Fruit fly (Drosophila melanogaster) whole organism, embryonic: ENCODE data around the gene Aatf.

ENCODE experiments used
- Atf3 ChIP-seq: fragments of 200-800 bp; sonication (Bioruptor generic); optimal IDR thresholded peaks from 3 replicates; lab custom pipeline; 2016; ENCODE audit warnings: missing biosample characterization, missing genetic modification characterization
- CG11398 ChIP-seq: fragments of 200-800 bp; sonication (Bioruptor generic); optimal IDR thresholded peaks from 2 replicates; lab custom pipeline; 2016; ENCODE audit warnings: missing biosample characterization, missing genetic modification characterization
- CG12744 ChIP-seq: fragments of 200-800 bp; sonication (Bioruptor generic); optimal IDR thresholded peaks from 2 replicates; lab custom pipeline; 2016; ENCODE audit warnings: missing biosample characterization, missing genetic modification characterization
- CG13624 ChIP-seq: fragments of 200-800 bp; sonication (Bioruptor generic); optimal IDR thresholded peaks from 2 replicates; lab custom pipeline; 2016; ENCODE audit warnings: missing biosample characterization, missing genetic modification characterization
- CG15696 ChIP-seq: fragments of 200-800 bp; sonication (Bioruptor generic); optimal IDR thresholded peaks from 2 replicates; lab custom pipeline; 2019; ENCODE audit warnings: missing biosample characterization, mild to moderate bottlenecking, missing genetic modification characterization, moderate library complexity
- CG2678 ChIP-seq: fragments of 200-800 bp; sonication (Bioruptor generic); optimal IDR thresholded peaks from 3 replicates; lab custom pipeline; 2019; ENCODE audit warnings: missing biosample characterization, mild to moderate bottlenecking, missing genetic modification characterization, moderate library complexity
- CG31388 ChIP-seq: fragments of 200-800 bp; sonication (Bioruptor generic); optimal IDR thresholded peaks from 2 replicates; lab custom pipeline; 2016; ENCODE audit warnings: missing biosample characterization, missing genetic modification characterization
- CG34224 ChIP-seq: fragments of 200-800 bp; sonication (Bioruptor generic); IDR thresholded peaks from 3 replicates; pipeline ENCODE4 v1.3.6; 2022; ENCODE audit warnings: missing biosample characterization, missing genetic modification characterization; ENCODE audit not compliant: partially characterized antibody
- CG3726 ChIP-seq: fragments of 200-800 bp; sonication (Bioruptor generic); IDR thresholded peaks from 3 replicates; pipeline ENCODE4, ENCODE4 v1.3.6; 2022; ENCODE audit warnings: missing biosample characterization, missing genetic modification characterization
- CG4820 ChIP-seq: fragments of 200-800 bp; sonication (Bioruptor generic); optimal IDR thresholded peaks from 3 replicates; lab custom pipeline; 2016; ENCODE audit warnings: missing biosample characterization, missing genetic modification characterization
- CG5953 ChIP-seq: fragments of 200-800 bp; sonication (Bioruptor generic); IDR thresholded peaks from 2 replicates; pipeline ENCODE4 v1.3.6; 2022; ENCODE audit warnings: missing biosample characterization, missing genetic modification characterization
- CG6254 ChIP-seq: fragments of 200-800 bp; sonication (Bioruptor generic); optimal IDR thresholded peaks from 3 replicates; lab custom pipeline; 2017; ENCODE audit warnings: mild to moderate bottlenecking, missing biosample characterization, missing genetic modification reagents, missing genetic modification characterization
- CG7372 ChIP-seq: fragments of 200-800 bp; sonication (Bioruptor generic); IDR thresholded peaks from 2 replicates; pipeline ENCODE4 v1.3.6; 2022; ENCODE audit warnings: missing biosample characterization, missing genetic modification characterization
- CG7928 ChIP-seq: fragments of 200-800 bp; sonication (Bioruptor generic); optimal IDR thresholded peaks from 2 replicates; lab custom pipeline; 2017; ENCODE audit warnings: missing biosample characterization, mild to moderate bottlenecking, missing genetic modification characterization
- CG7963 ChIP-seq: fragments of 200-800 bp; sonication (Bioruptor generic); IDR thresholded peaks from 3 replicates; pipeline ENCODE4 v1.3.6; 2022; ENCODE audit warnings: missing biosample characterization, missing genetic modification characterization; ENCODE audit not compliant: partially characterized antibody
- CG9727 ChIP-seq: fragments of 200-800 bp; sonication (Bioruptor generic); optimal IDR thresholded peaks from 3 replicates; lab custom pipeline; 2017; ENCODE audit warnings: missing biosample characterization, mild to moderate bottlenecking, missing genetic modification characterization
- CG9876 ChIP-seq: fragments of 200-800 bp; sonication (Bioruptor generic); optimal IDR thresholded peaks from 2 replicates; lab custom pipeline; 2016; ENCODE audit warnings: missing biosample characterization, missing genetic modification characterization
- CrebB ChIP-seq: fragments of 200-800 bp; sonication (Bioruptor generic); optimal IDR thresholded peaks from 3 replicates; lab custom pipeline; 2018; ENCODE audit warnings: missing biosample characterization, mild to moderate bottlenecking, missing genetic modification characterization
- Ets65A ChIP-seq: fragments of 200-800 bp; sonication (Bioruptor generic); peaks from one replicate; lab custom pipeline; 2016; ENCODE audit warnings: missing biosample characterization, missing genetic modification characterization
- Fer1 ChIP-seq: fragments of 200-800 bp; sonication (Bioruptor generic); optimal IDR thresholded peaks from 2 replicates; lab custom pipeline; 2017; ENCODE audit warnings: missing biosample characterization, mild to moderate bottlenecking, missing genetic modification characterization
- HLH3B ChIP-seq: fragments of 200-800 bp; sonication (Bioruptor generic); IDR thresholded peaks from 2 replicates; pipeline ENCODE4 v1.3.6; 2022; ENCODE audit warnings: missing biosample characterization, missing genetic modification characterization
- Hmr ChIP-seq: fragments of 200-800 bp; sonication (Bioruptor generic); optimal IDR thresholded peaks from 3 replicates; lab custom pipeline; 2017; ENCODE audit warnings: mild to moderate bottlenecking, missing biosample characterization, missing genetic modification reagents, missing genetic modification characterization
- Lim3 ChIP-seq: fragments of 200-800 bp; sonication (Bioruptor generic); IDR thresholded peaks from 2 replicates; pipeline ENCODE4 v1.3.6; 2022; ENCODE audit warnings: missing biosample characterization, missing genetic modification characterization
- NC2β ChIP-seq: fragments of 200-800 bp; sonication (Bioruptor generic); optimal IDR thresholded peaks from 2 replicates; lab custom pipeline; 2016; ENCODE audit warnings: missing biosample characterization, missing genetic modification characterization
- Neu2 ChIP-seq: fragments of 200-800 bp; sonication (Bioruptor generic); optimal IDR thresholded peaks from 3 replicates; lab custom pipeline; 2016; ENCODE audit warnings: missing biosample characterization, missing genetic modification characterization, borderline replicate concordance
- Poxn ChIP-seq: fragments of 200-800 bp; sonication (Bioruptor generic); IDR thresholded peaks from 2 replicates; pipeline ENCODE4 v1.3.6; 2022; ENCODE audit warnings: missing biosample characterization, missing genetic modification characterization
- Scr ChIP-seq: fragments of 200-800 bp; sonication (Bioruptor generic); IDR thresholded peaks from 2 replicates; pipeline ENCODE4 v1.3.6; 2022; ENCODE audit warnings: missing biosample characterization, missing genetic modification characterization; ENCODE audit not compliant: partially characterized antibody
- Tbp ChIP-seq: fragments of >200 bp; optimal IDR thresholded peaks from 2 replicates; lab custom pipeline; 2018; ENCODE audit warnings: missing biosample characterization, missing genetic modification characterization
- Vsx1 ChIP-seq: fragments of 200-800 bp; sonication (Bioruptor generic); optimal IDR thresholded peaks from 2 replicates; lab custom pipeline; 2017; ENCODE audit warnings: missing biosample characterization, mild to moderate bottlenecking, missing genetic modification characterization, missing genetic modification reagents
- Xbp1 ChIP-seq: fragments of 200-800 bp; sonication (Bioruptor generic); optimal IDR thresholded peaks from 3 replicates; lab custom pipeline; 2016; ENCODE audit warnings: missing biosample characterization, mild to moderate bottlenecking, missing genetic modification characterization
- ap ChIP-seq: fragments of 200-800 bp; sonication (Bioruptor generic); IDR thresholded peaks from 2 replicates; pipeline ENCODE4 v1.3.6; 2022; ENCODE audit warnings: missing biosample characterization, missing genetic modification characterization
- bowl ChIP-seq: fragments of 200-800 bp; sonication (Bioruptor generic); IDR thresholded peaks from 2 replicates; pipeline ENCODE4 v1.3.6; 2022; ENCODE audit warnings: missing biosample characterization, missing genetic modification characterization
- br ChIP-seq: fragments of >200 bp; optimal IDR thresholded peaks from 2 replicates; lab custom pipeline; 2017
- chif ChIP-seq, 2 experiments: fragments of 200-800 bp; sonication (Bioruptor generic); optimal IDR thresholded peaks; 3 replicates each; lab custom pipeline; 2016; ENCODE audit warnings: missing biosample characterization in 2 of 2, missing genetic modification characterization in 2 of 2
- chm ChIP-seq: fragments of 200-800 bp; sonication (Bioruptor generic); IDR thresholded peaks from 2 replicates; pipeline ENCODE4 v1.3.6; 2022; ENCODE audit warnings: missing biosample characterization, missing genetic modification characterization
- corto ChIP-seq: fragments of 200-800 bp; sonication (Bioruptor generic); optimal IDR thresholded peaks from 2 replicates; lab custom pipeline; 2016; ENCODE audit warnings: missing biosample characterization, mild to moderate bottlenecking, missing genetic modification characterization, moderate library complexity
- crc ChIP-seq: fragments of 200-800 bp; sonication (Bioruptor generic); optimal IDR thresholded peaks from 2 replicates; lab custom pipeline; 2016; ENCODE audit warnings: missing biosample characterization, missing genetic modification characterization
- croc ChIP-seq: fragments of 200-800 bp; sonication (Bioruptor generic); conservative IDR thresholded peaks from 3 replicates; pipeline ENCODE4 v1.3.6; 2022; ENCODE audit warnings: missing biosample characterization, missing genetic modification characterization
- danr ChIP-seq: fragments of 200-800 bp; sonication (Bioruptor generic); IDR thresholded peaks from 2 replicates; pipeline ENCODE4 v1.3.6; 2022; ENCODE audit warnings: missing biosample characterization, missing genetic modification characterization
- dpn ChIP-seq, 2 experiments: fragments of 200-800 bp; sonication (Bioruptor generic); optimal IDR thresholded peaks; 3 replicates each; lab custom pipeline; 2016; ENCODE audit warnings: missing biosample characterization in 2 of 2, missing genetic modification characterization in 2 of 2
- ftz-f1 ChIP-seq: fragments of 200-800 bp; sonication (Bioruptor generic); optimal IDR thresholded peaks from 2 replicates; lab custom pipeline; 2016; ENCODE audit warnings: missing biosample characterization, missing genetic modification characterization
- gcm2 ChIP-seq: fragments of 200-800 bp; sonication (Bioruptor generic); optimal IDR thresholded peaks from 2 replicates; lab custom pipeline; 2016; ENCODE audit warnings: missing biosample characterization, missing genetic modification characterization
- gfzf ChIP-seq: fragments of 200-800 bp; sonication (Bioruptor generic); optimal IDR thresholded peaks from 2 replicates; lab custom pipeline; 2016; ENCODE audit warnings: missing biosample characterization, mild to moderate bottlenecking, missing genetic modification characterization, moderate library complexity
- inv ChIP-seq: fragments of 200-800 bp; sonication (Bioruptor generic); IDR thresholded peaks from 2 replicates; pipeline ENCODE4 v1.3.6; 2022; ENCODE audit warnings: missing biosample characterization, missing genetic modification characterization; ENCODE audit not compliant: partially characterized antibody
- salm ChIP-seq: fragments of 200-800 bp; sonication (Bioruptor generic); optimal IDR thresholded peaks from 2 replicates; lab custom pipeline; 2018; ENCODE audit warnings: missing biosample characterization, mild to moderate bottlenecking, missing genetic modification characterization
- sim ChIP-seq: fragments of 200-800 bp; sonication (Bioruptor generic); IDR thresholded peaks from 2 replicates; pipeline ENCODE4 v1.3.6; 2022; ENCODE audit warnings: missing biosample characterization, missing genetic modification characterization
- slbo ChIP-seq: fragments of 200-800 bp; sonication (Bioruptor generic); IDR thresholded peaks from 2 replicates; pipeline ENCODE4 v1.3.6; 2022; ENCODE audit warnings: missing biosample characterization, missing genetic modification characterization
- tna ChIP-seq: fragments of 200-800 bp; sonication (Bioruptor generic); IDR thresholded peaks from 2 replicates; pipeline ENCODE4 v1.3.6; 2022; ENCODE audit warnings: missing biosample characterization, missing genetic modification characterization; ENCODE audit not compliant: partially characterized antibody
- wdn ChIP-seq: fragments of 200-800 bp; sonication (Bioruptor generic); IDR thresholded peaks from 2 replicates; pipeline ENCODE4 v1.3.6; 2022; ENCODE audit warnings: missing biosample characterization, missing genetic modification characterization

The Aatf gene

DNA sequence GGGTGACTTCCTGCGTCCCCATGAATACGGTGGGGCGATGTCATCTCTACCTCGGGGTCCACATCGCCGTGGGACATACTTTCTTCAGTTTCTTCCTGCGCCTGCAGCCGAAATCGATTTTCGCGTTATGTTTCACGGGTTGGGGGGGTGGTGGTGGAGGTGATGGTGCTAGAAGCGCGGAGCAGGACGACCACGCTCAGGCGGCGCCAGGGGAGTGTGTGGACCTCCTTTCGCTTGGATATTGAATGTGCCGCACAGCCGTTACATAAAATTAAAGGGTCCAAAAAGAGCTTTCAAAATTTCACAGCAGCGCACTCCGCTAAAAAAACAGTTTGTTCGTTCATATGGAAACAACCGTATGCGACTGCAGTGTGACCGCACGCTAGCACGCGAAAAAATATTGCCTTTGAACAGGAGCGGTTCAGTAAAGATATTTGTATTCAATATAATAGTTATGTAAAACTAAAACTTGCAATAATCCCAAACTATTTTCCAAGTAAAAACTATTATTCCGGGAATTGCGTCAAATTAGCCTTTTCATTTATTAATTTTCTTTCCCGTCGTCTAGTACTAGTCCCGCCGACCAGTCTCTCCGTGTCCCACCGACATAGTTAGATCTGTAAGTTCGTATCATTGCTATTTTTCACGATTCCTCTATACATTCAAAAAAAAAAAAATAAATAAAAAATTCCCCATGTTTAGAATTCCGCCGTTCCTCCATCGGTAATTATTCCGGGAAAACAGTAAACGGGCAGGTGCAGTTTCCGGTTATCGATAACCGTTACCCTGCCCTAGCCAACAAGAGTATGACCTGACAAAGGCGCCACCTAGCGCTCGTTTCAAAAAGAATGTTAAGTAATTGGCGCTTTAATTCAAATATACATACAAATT is 33.2 kb upstream of the Aatf start, which contains the start of gene Nhe3 (continued):
- no peak for TF ChIP-seq Tbp
- peak; percentile 62 for TF ChIP-seq CG31388 (GFP tag; lab: Kevin White, UChicago)
- no peak for TF ChIP-seq ftz-f1 (GFP tag; lab: Kevin White, UChicago)
- peak; percentile 74 for TF ChIP-seq CG7372 (GFP tag; lab: Robert Waterston, UW)
- TF ChIP-seq CG7963 (GFP tag; lab: Robert Waterston, UW) = 0 out of 3 replicates have a peak, but pooled peaks have one; percentile 12
- no peak for TF ChIP-seq br (lab: Kevin White, UChicago)
- TF ChIP-seq CG5953 (GFP tag; lab: Robert Waterston, UW) = peak; percentile 55
- peak; percentile 28 for TF ChIP-seq CG11398
- TF ChIP-seq CG3726 (GFP tag; lab: Robert Waterston, UW) = peak; percentile 29; the same call in 1 of the 3 replicates
- peak; percentile 75 to 85 for TF ChIP-seq dpn (GFP tag; optimal IDR thresholded peaks at IDR 0.05; lab: Kevin White, UChicago)
- TF ChIP-seq CG13624 (GFP tag; lab: Kevin White, UChicago) = peak; percentile 80
- TF ChIP-seq CrebB (tag; lab: Kevin White, UChicago) = peak; percentile 65
- peak; percentile 70 for TF ChIP-seq Atf3 (GFP tag; lab: Kevin White, UChicago)
- TF ChIP-seq Ets65A (GFP tag; lab: Kevin White, UChicago) = peak; percentile 96
- no peak for TF ChIP-seq Neu2 (GFP tag; lab: Kevin White, UChicago)
- TF ChIP-seq CG15696 (tag; lab: Kevin White, UChicago) = peak; percentile 72
- peak; percentile 46 for TF ChIP-seq CG34224 (GFP tag; lab: Robert Waterston, UW)
- peak; percentile 36 to 85 for TF ChIP-seq chif (GFP tag; optimal IDR thresholded peaks at IDR 0.05; lab: Kevin White, UChicago)
- TF ChIP-seq HLH3B (GFP tag; lab: Robert Waterston, UW) = peak; percentile 78
- 0 out of 2 replicates have a peak, but pooled peaks have one; percentile 74 for TF ChIP-seq chm (GFP tag; lab: Robert Waterston, UW)
- peak; percentile 60 for TF ChIP-seq Poxn (GFP tag; lab: Robert Waterston, UW)
- peak; percentile 82 for TF ChIP-seq CG2678 (tag; lab: Kevin White, UChicago)
- peak; percentile 85 for TF ChIP-seq CG9727 (GFP tag; lab: Kevin White, UChicago)
- TF ChIP-seq CG9876 (GFP tag; lab: Kevin White, UChicago) = peak; percentile 14
- TF ChIP-seq Vsx1 (GFP tag; lab: Kevin White, UChicago) = no peak
- TF ChIP-seq CG4820 (GFP tag; lab: Kevin White, UChicago) = peak; percentile 75
- 0 out of 2 replicates have a peak, but pooled peaks have one; percentile 32 for TF ChIP-seq sim (GFP tag; lab: Robert Waterston, UW)
- TF ChIP-seq inv (GFP tag; lab: Robert Waterston, UW) = peak; percentile 51; the same call in 1 of the 2 replicates
- TF ChIP-seq gcm2 = peak; percentile 50
- peak; percentile 53 for TF ChIP-seq Hmr
- peak; percentile 74 for TF ChIP-seq gfzf
- peak; percentile 78 for TF ChIP-seq Fer1
- no peak for TF ChIP-seq CG6254 (GFP tag; lab: Kevin White, UChicago)
- peak; percentile 46 for TF ChIP-seq CG7928 (GFP tag; lab: Kevin White, UChicago)
- peak; percentile 53 for TF ChIP-seq crc (GFP tag; lab: Kevin White, UChicago)
- peak; percentile 71 for TF ChIP-seq CG12744 (GFP tag; lab: Kevin White, UChicago)
- peak; percentile 35; the same call in 1 of the 2 replicates for TF ChIP-seq bowl (GFP tag; lab: Robert Waterston, UW)
- TF ChIP-seq Scr = peak; percentile 53
- TF ChIP-seq Lim3 (GFP tag; lab: Robert Waterston, UW) = no peak
- peak; percentile 65 for TF ChIP-seq NC2β (GFP tag; lab: Kevin White, UChicago)
- TF ChIP-seq croc (GFP tag; lab: Robert Waterston, UW) = peak; percentile 70
- TF ChIP-seq wdn (GFP tag; lab: Robert Waterston, UW) = peak; percentile 54
- peak; percentile 91 for TF ChIP-seq slbo
- TF ChIP-seq tna = no peak
- TF ChIP-seq ap (GFP tag; lab: Robert Waterston, UW) = peak; percentile 70
- peak; percentile 88 for TF ChIP-seq Xbp1 (GFP tag; lab: Kevin White, UChicago)
- no peak for TF ChIP-seq corto
- peak; percentile 46; the same call in 1 of the 2 replicates for TF ChIP-seq danr
- peak; percentile 74 for TF ChIP-seq salm
